Fruit fly (Drosophila melanogaster) whole organism, pupa: ENCODE measurements around the gene Mo25.

Source experiments
- CG12605 ChIP-seq: fragments of 200-800 bp; sonication (Bioruptor generic); IDR thresholded peaks from 2 replicates; pipeline ENCODE4 v1.3.6; 2022; ENCODE audit warnings: missing biosample characterization, missing genetic modification characterization
- CG13204 ChIP-seq: fragments of 200-800 bp; sonication (Bioruptor generic); optimal IDR thresholded peaks from 2 replicates; lab custom pipeline; 2018; ENCODE audit warnings: missing biosample characterization, mild to moderate bottlenecking, missing genetic modification characterization, moderate library complexity
- CG8301 ChIP-seq: fragments of 200-800 bp; sonication (Bioruptor generic); optimal IDR thresholded peaks from 2 replicates; lab custom pipeline; 2018; ENCODE audit warnings: missing biosample characterization, mild to moderate bottlenecking, missing genetic modification characterization
- CG9948 ChIP-seq: fragments of 200-800 bp; sonication (Bioruptor generic); optimal IDR thresholded peaks from 2 replicates; lab custom pipeline; 2018; ENCODE audit warnings: missing biosample characterization, mild to moderate bottlenecking, missing genetic modification characterization, moderate library complexity
- EcR ChIP-seq: fragments of 200-800 bp; sonication (Bioruptor generic); optimal IDR thresholded peaks from 3 replicates; lab custom pipeline; 2019; ENCODE audit warnings: missing biosample characterization, missing genetic modification characterization, mild to moderate bottlenecking, moderate library complexity, missing genetic modification reagents
- Pif1A ChIP-seq: fragments of 200-800 bp; sonication (Bioruptor generic); optimal IDR thresholded peaks from 3 replicates; lab custom pipeline; 2016; ENCODE audit warnings: missing biosample characterization, missing genetic modification characterization
- Pif1B ChIP-seq: fragments of 200-800 bp; sonication (Bioruptor generic); optimal IDR thresholded peaks from 3 replicates; lab custom pipeline; 2016; ENCODE audit warnings: missing biosample characterization, missing genetic modification characterization
- gl ChIP-seq: fragments of 200-800 bp; sonication (Bioruptor generic); optimal IDR thresholded peaks from 2 replicates; lab custom pipeline; 2018; ENCODE audit warnings: missing biosample characterization, mild to moderate bottlenecking, missing genetic modification characterization
- rn ChIP-seq: fragments of 200-800 bp; sonication (Bioruptor generic); IDR thresholded peaks from 2 replicates; pipeline ENCODE4 v1.3.6; 2022; ENCODE audit warnings: missing biosample characterization, missing genetic modification characterization

- TF ChIP-seq EcR (GFP tag; lab: Kevin White, UChicago) (no peak), gl (tag; lab: Kevin White, UChicago) (no peak), CG9948 (tag; lab: Kevin White, UChicago) (no peak), Pif1A (GFP tag; lab: Kevin White, UChicago) (no peak), Pif1B (GFP tag; lab: Kevin White, UChicago) (no peak), CG12605 (no peak), rn (GFP tag; lab: Robert Waterston, UW) (no peak), CG8301 (tag; lab: Kevin White, UChicago) (no peak), CG13204 (GFP tag; lab: Kevin White, UChicago) (no peak)
Measured at dm6 chr3L:16574307-16574946, 40.8 kb downstream of the Mo25 start, which contains the start of gene mbf1.
